Worm (Caenorhabditis elegans) whole organism, midembryonic: ENCODE results near the gene pho-9.

Experiments used
- T22C8.4 ChIP-seq: fragments of 200-800 bp; sonication (Bioruptor generic); IDR thresholded peaks from 2 replicates; pipeline ENCODE4 v1.3.6; 2022; ENCODE audit warnings: missing genetic modification characterization, missing compliant biosample characterization
- cog-1 ChIP-seq: sonication (generic microtip); optimal IDR thresholded peaks from 2 replicates; lab custom pipeline; 2016; ENCODE audit warnings: missing genetic modification characterization, missing compliant biosample characterization
- klf-2 ChIP-seq: fragments of 200-800 bp; sonication (Bioruptor generic); conservative IDR thresholded peaks from 2 replicates; pipeline ENCODE4 v1.3.6; 2022; ENCODE audit warnings: missing genetic modification reagents, missing genetic modification characterization, missing compliant biosample characterization
- ref-1 ChIP-seq: fragments of 200-800 bp; sonication (Bioruptor generic); conservative IDR thresholded peaks from 2 replicates; pipeline ENCODE4 v1.3.6; 2022; ENCODE audit warnings: missing genetic modification reagents, missing genetic modification characterization, missing compliant biosample characterization
- ztf-23 ChIP-seq: fragments of 200-800 bp; sonication (Bioruptor generic); IDR thresholded peaks from 2 replicates; pipeline ENCODE4 v1.3.6; 2022; ENCODE audit warnings: missing genetic modification reagents, missing genetic modification characterization, missing compliant biosample characterization

DNA sequence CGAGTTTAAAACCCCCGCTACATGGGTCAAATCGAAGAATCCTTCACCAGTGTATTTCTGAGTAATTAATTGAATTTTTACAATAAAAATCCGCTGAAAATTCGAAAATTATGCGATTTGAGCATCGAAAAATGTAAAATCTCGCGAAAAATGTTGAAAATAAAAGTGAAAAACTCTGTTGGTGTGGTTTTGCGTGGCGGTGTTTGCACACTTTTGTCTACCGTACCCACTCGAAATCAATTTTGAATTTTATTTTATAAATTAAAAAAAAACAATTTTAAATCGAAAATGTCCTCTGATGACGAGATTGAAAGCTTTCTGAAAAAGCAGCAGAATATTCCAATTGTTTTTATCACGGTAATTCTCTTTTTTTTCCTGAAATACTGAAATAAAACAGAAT, 20.2 kb upstream of the pho-9 start, which contains the start of gene Y71H2AM.6:
- TF ChIP-seq cog-1 (tag; lab: Kevin White, UChicago) (no peak), ztf-23 (GFP tag; lab: Robert Waterston, UW) (no peak), ref-1 (GFP tag; lab: Robert Waterston, UW) (no peak), klf-2 (GFP tag; lab: Robert Waterston, UW) (no peak), T22C8.4 (GFP tag; lab: Robert Waterston, UW) (peak; percentile 11; the same call in 1 of the 2 replicates)
